Fruit fly (Drosophila melanogaster): Measurements from ENCODE around the gene CG12506.

CG12506 gene

dm6 chr2L:815785-816389, 42.5 kb downstream of the CG12506 start, which contains the start of the genes Saf6 and Pex12:
Gene Saf6 (minus strand): TSS chr2L:815950.
Gene Pex12 (plus strand): TSS chr2L:815993.
- TF ChIP-seq kay (GFP tag; optimal IDR thresholded peaks at IDR 0.05) (no peak), nom (GFP tag; optimal IDR thresholded peaks at IDR 0.05) (peak; percentile 65), inv (GFP tag; IDR thresholded peaks at IDR 0.05; ENCODE audit: partially characterized antibody) (peak; percentile 68), Ptx1 (GFP tag; IDR thresholded peaks at IDR 0.05) (no peak), nerfin-2 (GFP tag; IDR thresholded peaks at IDR 0.05; ENCODE audit: partially characterized antibody) (peak; percentile 79), tna (GFP tag; IDR thresholded peaks at IDR 0.05; ENCODE audit: partially characterized antibody) (peak; percentile 75), Bgb (GFP tag; IDR thresholded peaks at IDR 0.05; ENCODE audit: partially characterized antibody) (peak; percentile 86), Dll (GFP tag; IDR thresholded peaks at IDR 0.05; ENCODE audit: partially characterized antibody) (peak; percentile 89), pzg (GFP tag; optimal IDR thresholded peaks at IDR 0.05) (peak; percentile 57), CG2712 (tag; optimal IDR thresholded peaks at IDR 0.05) (no peak), CG4617 (GFP tag; optimal IDR thresholded peaks at IDR 0.05; ENCODE audit: borderline replicate concordance) (peak; percentile 70), Dref (GFP tag; IDR thresholded peaks at IDR 0.05) (peak; percentile 88), CG42726 (GFP tag; IDR thresholded peaks at IDR 0.05; ENCODE audit: partially characterized antibody) (peak; percentile 14; the same call in 1 of the 2 replicates), CG14860 (GFP tag; IDR thresholded peaks at IDR 0.05; ENCODE audit: partially characterized antibody) (peak; percentile 85), Sry-δ (GFP tag; optimal IDR thresholded peaks at IDR 0.05) (peak; percentile 68), insv (GFP tag; optimal IDR thresholded peaks at IDR 0.05) (peak in 1 of 2 experiments; percentile 54), Sin3A (optimal IDR thresholded peaks at IDR 0.05) (peak; percentile 16), CG1603 (tag; optimal IDR thresholded peaks at IDR 0.05) (peak; percentile 43), Dip2 (GFP tag; IDR thresholded peaks at IDR 0.05) (no peak), CG7357 (GFP tag; IDR thresholded peaks at IDR 0.05) (no peak), BEAF-32 (GFP tag; optimal IDR thresholded peaks at IDR 0.05) (peak; percentile 79), mirr (GFP tag; optimal IDR thresholded peaks at IDR 0.05) (peak; percentile 22), eyg (GFP tag; optimal IDR thresholded peaks at IDR 0.05) (no peak), CG15514 (GFP tag; optimal IDR thresholded peaks at IDR 0.05) (peak; percentile 3), CG2129 (GFP tag; IDR thresholded peaks at IDR 0.05; ENCODE audit: partially characterized antibody) (peak; percentile 73), crol (GFP tag; IDR thresholded peaks at IDR 0.05) (no peak), unpg (GFP tag; optimal IDR thresholded peaks at IDR 0.05) (no peak), exex (tag; optimal IDR thresholded peaks at IDR 0.05) (peak; percentile 47), CG2116 (GFP tag; optimal IDR thresholded peaks at IDR 0.05) (peak; percentile 65), gce (GFP tag; IDR thresholded peaks at IDR 0.05) (no peak), Myb (GFP tag; optimal IDR thresholded peaks at IDR 0.05) (peak; percentile 15), ab (GFP tag; optimal IDR thresholded peaks at IDR 0.05) (no peak), hb (GFP tag; IDR thresholded peaks at IDR 0.05; ENCODE audit: partially characterized antibody) (peak; percentile 79), unc-4 (GFP tag; IDR thresholded peaks at IDR 0.05; ENCODE audit: partially characterized antibody) (peak; percentile 84), CG13775 (GFP tag; optimal IDR thresholded peaks at IDR 0.05) (peak; percentile 8), YL-1 (GFP tag; optimal IDR thresholded peaks at IDR 0.05) (peak; percentile 7), sens-2 (GFP tag; IDR thresholded peaks at IDR 0.05) (no peak), Opbp (GFP tag; IDR thresholded peaks at IDR 0.05; ENCODE audit: partially characterized antibody) (peak; percentile 85; the same call in 2 of the 3 replicates), Pdp1 (GFP tag; optimal IDR thresholded peaks at IDR 0.05) (peak in 1 of 2 experiments; percentile 21), Dp (GFP tag; optimal IDR thresholded peaks at IDR 0.05) (peak; percentile 43), knrl (GFP tag; IDR thresholded peaks at IDR 0.05; ENCODE audit: partially characterized antibody) (peak; percentile 72; the same call in 2 of the 3 replicates), sna (GFP tag; IDR thresholded peaks at IDR 0.05; ENCODE audit: partially characterized antibody) (peak; percentile 85), CG13287 (GFP tag; IDR thresholded peaks at IDR 0.05; ENCODE audit: partially characterized antibody) (peak; percentile 89), CG14710 (tag; optimal IDR thresholded peaks at IDR 0.05) (peak; percentile 21), bigmax (GFP tag; optimal IDR thresholded peaks at IDR 0.05) (peak; percentile 21), CG10267 (tag; optimal IDR thresholded peaks at IDR 0.05) (peak; percentile 20), mld (GFP tag; IDR thresholded peaks at IDR 0.05; ENCODE audit: partially characterized antibody) (0 out of 3 replicates have a peak, but pooled peaks have one; percentile 51)
